Fruit fly (Drosophila melanogaster): Measurements from ENCODE around the gene HGTX.
A peak's percentile ranks its signal among the peaks of the same experiment; 100 is the strongest.

The HGTX gene

dm6 chr3L:14565134-14565587 lies 34.2 kb downstream of the HGTX start:
- TF ChIP-seq onecut (GFP tag; IDR thresholded peaks at IDR 0.05) (no peak), nerfin-1 (tag; optimal IDR thresholded peaks at IDR 0.05) (peak; percentile 60), H2.0 (GFP tag; IDR thresholded peaks at IDR 0.05) (no peak), Nf-YC (tag; optimal IDR thresholded peaks at IDR 0.05) (peak; percentile 32), shn (GFP tag; optimal IDR thresholded peaks at IDR 0.05) (no peak), Ets97D (GFP tag; optimal IDR thresholded peaks at IDR 0.05) (peak; percentile 22), CG10543 (GFP tag; optimal IDR thresholded peaks at IDR 0.05) (no peak), ssp (GFP tag; IDR thresholded peaks at IDR 0.05) (no peak), CG3726 (GFP tag; IDR thresholded peaks at IDR 0.05) (no peak), TFAM (GFP tag; optimal IDR thresholded peaks at IDR 0.05) (no peak), Eip74EF (GFP tag; optimal IDR thresholded peaks at IDR 0.05) (no peak), Ada2b (GFP tag; IDR thresholded peaks at IDR 0.05) (no peak), cas (GFP tag; IDR thresholded peaks at IDR 0.05) (no peak), CG2875 (GFP tag; optimal IDR thresholded peaks at IDR 0.05) (no peak), tin (GFP tag; optimal IDR thresholded peaks at IDR 0.05) (no peak), CG13624 (GFP tag; optimal IDR thresholded peaks at IDR 0.05) (no peak), Sin3A (optimal IDR thresholded peaks at IDR 0.05) (no peak), abd-A (tag; optimal IDR thresholded peaks at IDR 0.05) (peak; percentile 64), dmrt99B (tag; optimal IDR thresholded peaks at IDR 0.05) (no peak), stc (GFP tag; IDR thresholded peaks at IDR 0.05) (no peak), CG12769 (tag; optimal IDR thresholded peaks at IDR 0.05) (no peak), pan (optimal IDR thresholded peaks at IDR 0.05) (no peak), pan (GFP tag; optimal IDR thresholded peaks at IDR 0.05 in 1 of 2, IDR thresholded peaks at IDR 0.05 in 1 of 2) (peak in 1 of 2 experiments; percentile 24), br (optimal IDR thresholded peaks at IDR 0.05) (no peak), mirr (GFP tag; optimal IDR thresholded peaks at IDR 0.05) (peak; percentile 44), Deaf1 (tag; optimal IDR thresholded peaks at IDR 0.05) (peak; percentile 8), pros (GFP tag; optimal IDR thresholded peaks at IDR 0.05) (peak; percentile 85), CG12659 (GFP tag; optimal IDR thresholded peaks at IDR 0.05) (no peak), disco-r (GFP tag; optimal IDR thresholded peaks at IDR 0.05) (no peak), CG2199 (GFP tag; IDR thresholded peaks at IDR 0.05) (peak; percentile 99), Meics (GFP tag; optimal IDR thresholded peaks at IDR 0.05) (no peak), jumu (GFP tag; optimal IDR thresholded peaks at IDR 0.05) (no peak), Fer1 (GFP tag; optimal IDR thresholded peaks at IDR 0.05) (no peak), Hr51 (GFP tag; optimal IDR thresholded peaks at IDR 0.05) (peak in 1 of 2 experiments; percentile 25), fd3F (GFP tag; optimal IDR thresholded peaks at IDR 0.05) (no peak), CG7271 (tag; optimal IDR thresholded peaks at IDR 0.05) (no peak), salm (tag; optimal IDR thresholded peaks at IDR 0.05) (no peak), CG8478 (optimal IDR thresholded peaks at IDR 0.05) (no peak), bigmax (GFP tag; optimal IDR thresholded peaks at IDR 0.05) (no peak), CG10366 (GFP tag; IDR thresholded peaks at IDR 0.05) (no peak), gcm2 (GFP tag; optimal IDR thresholded peaks at IDR 0.05) (no peak), Rfx (GFP tag; IDR thresholded peaks at IDR 0.05) (no peak), Max (GFP tag; optimal IDR thresholded peaks at IDR 0.05) (no peak), H15 (GFP tag; IDR thresholded peaks at IDR 0.05) (no peak), CG31365 (tag; optimal IDR thresholded peaks at IDR 0.05) (no peak), CG9727 (GFP tag; optimal IDR thresholded peaks at IDR 0.05) (no peak), CG9797 (GFP tag; optimal IDR thresholded peaks at IDR 0.05) (no peak), nau (GFP tag; optimal IDR thresholded peaks at IDR 0.05) (no peak), Ets65A (GFP tag) (peak; percentile 66), CG7745 (tag; optimal IDR thresholded peaks at IDR 0.05) (no peak), Trl (optimal IDR thresholded peaks at IDR 0.05) (no peak), Trl (GFP tag; optimal IDR thresholded peaks at IDR 0.05) (no peak), luna (GFP tag; optimal IDR thresholded peaks at IDR 0.05) (no peak)
